Fruit fly (Drosophila melanogaster) whole organism, embryonic: ENCODE data around the gene CG32971.

ENCODE experiments used
- CG11398 ChIP-seq: fragments of 200-800 bp; sonication (Bioruptor generic); optimal IDR thresholded peaks from 2 replicates; lab custom pipeline; 2016; ENCODE audit warnings: missing biosample characterization, missing genetic modification characterization
- CG17328 ChIP-seq: fragments of 200-800 bp; sonication (Bioruptor generic); IDR thresholded peaks from 2 replicates; pipeline ENCODE4 v1.3.6; 2022; ENCODE audit warnings: missing biosample characterization, missing genetic modification characterization
- CG4282 ChIP-seq: fragments of 200-800 bp; sonication (Bioruptor generic); optimal IDR thresholded peaks from 2 replicates; lab custom pipeline; 2016; ENCODE audit warnings: missing biosample characterization, missing genetic modification characterization
- Fer2 ChIP-seq: fragments of 200-800 bp; sonication (Bioruptor generic); optimal IDR thresholded peaks from 2 replicates; lab custom pipeline; 2018; ENCODE audit warnings: missing biosample characterization, mild to moderate bottlenecking, missing genetic modification characterization, moderate library complexity
- Sry-β ChIP-seq: fragments of 200-800 bp; sonication (Bioruptor generic); optimal IDR thresholded peaks from 2 replicates; lab custom pipeline; 2018; ENCODE audit warnings: missing biosample characterization, mild to moderate bottlenecking, missing genetic modification characterization, moderate library complexity
- fd64A ChIP-seq: fragments of 200-800 bp; sonication (Bioruptor generic); optimal IDR thresholded peaks from 3 replicates; lab custom pipeline; 2018; ENCODE audit warnings: missing biosample characterization, mild to moderate bottlenecking, missing genetic modification characterization
- pnt ChIP-seq: fragments of 200-800 bp; sonication (Bioruptor generic); optimal IDR thresholded peaks from 3 replicates; lab custom pipeline; 2016; ENCODE audit warnings: missing biosample characterization, missing genetic modification characterization
- psq ChIP-seq: fragments of 200-800 bp; sonication (Bioruptor generic); optimal IDR thresholded peaks from 2 replicates; lab custom pipeline; 2017; ENCODE audit warnings: missing biosample characterization, missing genetic modification characterization
- rib ChIP-seq: fragments of 200-800 bp; sonication (Bioruptor generic); IDR thresholded peaks from 2 replicates; pipeline ENCODE4 v1.3.6; 2022; ENCODE audit warnings: missing biosample characterization, missing genetic modification characterization
- trem ChIP-seq: fragments of 200-800 bp; optimal IDR thresholded peaks from 3 replicates; lab custom pipeline; 2019; ENCODE audit warnings: missing biosample characterization, mild to moderate bottlenecking, missing genetic modification characterization, moderate library complexity
- yki ChIP-seq: fragments of >200 bp; optimal IDR thresholded peaks from 3 replicates; lab custom pipeline; 2018

DNA sequence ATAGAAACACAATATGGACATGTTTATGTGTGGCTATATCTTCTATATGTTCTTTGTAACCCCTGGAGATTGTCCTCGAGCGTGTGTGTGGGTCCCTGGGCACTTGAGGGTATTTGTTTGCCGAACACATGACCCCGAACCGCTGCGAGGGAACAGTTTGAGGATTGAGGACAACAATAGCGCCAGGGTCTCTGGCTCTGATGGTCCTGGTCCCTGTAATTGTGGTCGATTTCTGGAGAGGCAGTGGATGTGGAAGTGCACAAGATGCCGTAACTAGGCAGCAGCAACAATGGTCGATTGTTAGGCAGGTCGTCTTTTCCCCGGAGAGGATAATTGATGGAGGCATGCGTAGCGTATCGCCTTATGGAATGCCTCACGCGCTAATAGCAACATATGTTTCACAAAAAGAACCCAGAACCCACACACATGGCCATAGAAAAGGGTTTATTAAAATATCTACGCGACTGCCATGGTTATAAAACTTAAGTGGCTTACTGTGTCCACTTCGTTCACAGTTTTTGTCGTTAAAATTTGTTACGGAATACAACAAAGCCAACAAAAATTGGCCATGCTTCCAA is 9.5 kb upstream of the CG32971 start:
- TF ChIP-seq CG4282 (GFP tag; lab: Kevin White, UChicago) (no peak), Fer2 (tag; lab: Kevin White, UChicago) (no peak), fd64A (GFP tag; lab: Kevin White, UChicago) (no peak), pnt (GFP tag; lab: Kevin White, UChicago) (no peak), CG11398 (no peak), trem (no peak), yki (lab: Kevin White, UChicago) (no peak), Sry-β (GFP tag; lab: Kevin White, UChicago) (no peak), rib (no peak), psq (GFP tag; lab: Kevin White, UChicago) (no peak), CG17328 (no peak)
